Worm (Caenorhabditis elegans): ENCODE data around the gene Y48A6B.8.

Y48A6B.8 gene

DNA sequence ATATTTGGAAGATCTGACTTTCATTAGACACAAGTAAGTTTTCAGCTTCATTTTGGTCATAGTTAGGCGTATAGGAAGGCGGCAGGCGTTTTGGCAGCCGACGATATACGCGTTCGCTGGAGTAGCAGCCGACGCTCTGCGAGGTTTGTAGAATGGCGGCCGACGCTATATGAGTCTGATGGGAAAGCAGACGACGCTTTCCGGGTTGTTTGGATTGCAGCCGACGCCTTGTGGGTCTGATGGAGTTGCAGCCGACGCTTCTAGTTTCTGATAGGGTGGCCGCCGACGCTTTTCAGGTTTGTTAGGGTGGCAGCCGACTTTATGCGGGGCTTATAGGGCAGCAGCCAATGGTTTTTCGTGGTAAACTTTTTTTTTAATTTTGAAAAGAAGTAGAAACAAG is 26.4 kb downstream of the Y48A6B.8 start:
- TF ChIP-seq hlh-8 (tag; optimal IDR thresholded peaks at IDR 0.05) (no peak), K02D7.2 (tag; optimal IDR thresholded peaks at IDR 0.05) (no peak), pag-3 (tag; optimal IDR thresholded peaks at IDR 0.05; ENCODE audit: borderline replicate concordance) (no peak), sdc-2 (tag; optimal IDR thresholded peaks at IDR 0.05) (no peak)

- TF ChIP-seq hlh-13 (GFP tag; optimal IDR thresholded peaks at IDR 0.05) (no peak), npax-4 (tag; optimal IDR thresholded peaks at IDR 0.05) (no peak), tbx-2 (tag; optimal IDR thresholded peaks at IDR 0.05) (no peak), gmeb-2 (tag; optimal IDR thresholded peaks at IDR 0.05) (no peak), pag-3 (tag; optimal IDR thresholded peaks at IDR 0.05; ENCODE audit: borderline replicate concordance) (no peak)
Observed at ce11 chrIII:10995156-10995555, 34.1 kb downstream of the Y48A6B.8 start, which contains the start of gene dmsr-5. Gene dmsr-5, minus strand, starts transcription at chrIII:10995256.

DNA sequence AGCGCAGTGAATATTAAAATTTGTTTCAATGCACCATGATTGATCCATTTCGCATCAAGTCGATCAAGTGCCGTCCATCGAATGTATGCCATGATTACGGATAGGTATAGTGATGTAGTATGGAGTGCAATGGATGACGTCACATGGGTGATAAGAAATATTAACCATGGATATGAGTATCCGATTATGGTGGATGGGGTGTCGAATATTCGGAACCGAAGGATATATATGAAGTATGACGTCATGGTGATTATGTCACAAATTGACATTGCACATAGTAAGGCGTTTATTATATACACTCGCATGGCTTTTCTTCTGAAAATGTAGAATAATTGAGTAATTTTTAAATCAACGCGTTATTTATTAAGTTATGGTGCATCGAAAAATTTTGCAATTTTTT is 35.2 kb downstream of the Y48A6B.8 start:
- TF ChIP-seq lin-11 (tag; optimal IDR thresholded peaks at IDR 0.05) (no peak), madf-2 (tag; optimal IDR thresholded peaks at IDR 0.05) (no peak), pag-3 (tag; optimal IDR thresholded peaks at IDR 0.05; ENCODE audit: borderline replicate concordance) (no peak), ahr-1 (tag; optimal IDR thresholded peaks at IDR 0.05) (no peak), ama-1 (optimal IDR thresholded peaks at IDR 0.05) (no peak), unc-42 (tag; optimal IDR thresholded peaks at IDR 0.05) (no peak), dve-1 (tag; optimal IDR thresholded peaks at IDR 0.05) (no peak), ref-2 (tag; optimal IDR thresholded peaks at IDR 0.05) (no peak), nfya-1 (tag; optimal IDR thresholded peaks at IDR 0.05) (no peak)

DNA sequence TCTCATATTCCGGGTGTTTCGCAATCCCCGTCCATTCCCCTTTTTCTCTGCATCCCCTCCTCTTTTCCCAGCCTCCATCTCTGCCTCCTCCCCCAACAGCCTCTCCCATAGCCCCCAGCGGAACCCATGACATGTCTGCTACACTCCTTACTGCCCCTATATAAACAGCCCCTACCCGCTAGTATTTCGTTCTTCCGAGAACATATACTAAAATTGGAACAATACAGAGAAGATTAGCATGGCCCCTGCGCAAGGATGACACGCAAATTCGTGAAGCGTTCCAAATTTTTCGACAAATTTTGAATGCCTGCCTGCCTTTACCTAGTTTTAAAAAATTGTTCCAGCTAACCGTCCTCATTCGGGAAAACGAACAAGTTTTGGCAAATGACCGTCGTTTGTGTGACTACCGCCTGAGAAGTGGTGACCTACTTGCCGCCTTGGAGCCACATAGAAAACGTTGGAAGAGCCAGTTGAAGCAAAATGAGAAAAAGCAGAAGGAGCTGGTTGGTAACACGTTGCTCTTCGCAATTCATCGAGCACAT is 39.7 kb downstream of the Y48A6B.8 start:
- TF ChIP-seq pha-2 (tag; optimal IDR thresholded peaks at IDR 0.05), result peak; percentile 95
- TF ChIP-seq ztf-16 (tag; optimal IDR thresholded peaks at IDR 0.05), result peak; percentile 98
- peak; percentile 95 for TF ChIP-seq unc-86 (tag; optimal IDR thresholded peaks at IDR 0.05)
- peak; percentile 89 for TF ChIP-seq pros-1 (tag; optimal IDR thresholded peaks at IDR 0.05)
- peak; percentile 96 for TF ChIP-seq sox-4 (tag; optimal IDR thresholded peaks at IDR 0.05)
- TF ChIP-seq syd-9 (tag; optimal IDR thresholded peaks at IDR 0.05), result peak; percentile 91
- peak; percentile 96 for TF ChIP-seq eyg-1 (tag; optimal IDR thresholded peaks at IDR 0.05)
- TF ChIP-seq ceh-14 (tag; optimal IDR thresholded peaks at IDR 0.05), result peak; percentile 95
- peak; percentile 91 for TF ChIP-seq K09A11.1 (tag; optimal IDR thresholded peaks at IDR 0.05; ENCODE audit: insufficient read depth)
- peak; percentile 53 for TF ChIP-seq nhr-11 (tag; optimal IDR thresholded peaks at IDR 0.05)
- TF ChIP-seq gmeb-2 (tag; optimal IDR thresholded peaks at IDR 0.05), result peak; percentile 89
- peak; percentile 88 for TF ChIP-seq lim-6 (tag; optimal IDR thresholded peaks at IDR 0.05)
- TF ChIP-seq Y22D7AL.16 (tag; optimal IDR thresholded peaks at IDR 0.05), result peak; percentile 88
- TF ChIP-seq elt-4 (tag; optimal IDR thresholded peaks at IDR 0.05), result peak; percentile 71
- peak; percentile 88 for TF ChIP-seq hlh-30 (tag; optimal IDR thresholded peaks at IDR 0.05; ENCODE audit: insufficient read depth)
- peak; percentile 93 for TF ChIP-seq pqm-1 (tag; optimal IDR thresholded peaks at IDR 0.05)
- TF ChIP-seq madf-2 (tag; optimal IDR thresholded peaks at IDR 0.05), result peak; percentile 95
- TF ChIP-seq tbx-7 (tag; optimal IDR thresholded peaks at IDR 0.05), result peak; percentile 66
- peak; percentile 92 for TF ChIP-seq fkh-6 (tag; optimal IDR thresholded peaks at IDR 0.05)
- TF ChIP-seq npax-4 (tag; optimal IDR thresholded peaks at IDR 0.05), result peak; percentile 86
- peak; percentile 91 for TF ChIP-seq rnt-1 (tag; optimal IDR thresholded peaks at IDR 0.05)
- TF ChIP-seq pag-3 (tag; optimal IDR thresholded peaks at IDR 0.05; ENCODE audit: borderline replicate concordance), result peak; percentile 95
- TF ChIP-seq fax-1 (tag; optimal IDR thresholded peaks at IDR 0.05), result peak; percentile 91
- peak; percentile 96 for TF ChIP-seq T23F11.4 (GFP tag; optimal IDR thresholded peaks at IDR 0.05)
- peak; percentile 94 for TF ChIP-seq unc-3 (GFP tag; conservative IDR thresholded peaks at IDR 0.05)
- peak; percentile 87 for TF ChIP-seq unc-3 (tag; optimal IDR thresholded peaks at IDR 0.05)
- peak; percentile 83 for TF ChIP-seq ets-4 (tag; optimal IDR thresholded peaks at IDR 0.05)
- TF ChIP-seq ceh-45 (GFP tag; IDR thresholded peaks at IDR 0.05), result peak; percentile 94
- peak; percentile 94 for TF ChIP-seq ceh-6 (GFP tag; optimal IDR thresholded peaks at IDR 0.05)
- peak; percentile 90 for TF ChIP-seq hlh-15 (tag; optimal IDR thresholded peaks at IDR 0.05)
- peak; percentile 99 for TF ChIP-seq ceh-18 (tag; optimal IDR thresholded peaks at IDR 0.05)
- TF ChIP-seq mec-3 (tag; optimal IDR thresholded peaks at IDR 0.05; ENCODE audit: borderline replicate concordance), result peak; percentile 89
- peak; percentile 96 for TF ChIP-seq dmd-4 (tag; optimal IDR thresholded peaks at IDR 0.05; ENCODE audit: borderline replicate concordance)
- TF ChIP-seq elt-2 (tag; optimal IDR thresholded peaks at IDR 0.05), result peak; percentile 95
- TF ChIP-seq odd-2 (tag; optimal IDR thresholded peaks at IDR 0.05), result peak; percentile 53

All from whole organism, late embryonic.